Fruit fly (Drosophila melanogaster): Measurements from ENCODE around the gene Mlc-c.

- TF ChIP-seq psq (optimal IDR thresholded peaks at IDR 0.05) (no peak), insv (optimal IDR thresholded peaks at IDR 0.05) (no peak), h (optimal IDR thresholded peaks at IDR 0.05) (no peak), Sin3A (optimal IDR thresholded peaks at IDR 0.05) (no peak), Myc (optimal IDR thresholded peaks at IDR 0.05) (no peak), ttk (optimal IDR thresholded peaks at IDR 0.05) (no peak)
Measured at dm6 chrX:5649387-5649786, 27.0 kb upstream of the Mlc-c start.
